Worm (Caenorhabditis elegans) whole organism, L2 larva: ENCODE measurements around the gene E04D5.4.

ENCODE experiments used
- C34F6.9 ChIP-seq: fragments of 150-350 bp; optimal IDR thresholded peaks from 2 replicates; lab custom pipeline; 2014; ENCODE audit warnings: missing biosample characterization, missing genetic modification characterization
- F13H6.1 ChIP-seq: sonication (generic microtip); optimal IDR thresholded peaks from 2 replicates; lab custom pipeline; 2016; ENCODE audit warnings: missing genetic modification characterization, missing compliant biosample characterization
- R02D3.7 ChIP-seq: fragments of 150-350 bp; optimal IDR thresholded peaks from 2 replicates; lab custom pipeline; 2014; ENCODE audit warnings: missing biosample characterization, missing genetic modification characterization
- Y55F3AM.14 ChIP-seq: fragments of 200-800 bp; sonication (Bioruptor generic); optimal IDR thresholded peaks from 2 replicates; lab custom pipeline; 2018; ENCODE audit warnings: mild to moderate bottlenecking, missing genetic modification characterization, missing compliant biosample characterization
- ZK546.5 ChIP-seq: sonication (generic microtip); optimal IDR thresholded peaks from 2 replicates; lab custom pipeline; 2017; ENCODE audit warnings: missing biosample characterization, missing genetic modification characterization
- alr-1 ChIP-seq: fragments of 150-350 bp; optimal IDR thresholded peaks from 2 replicates; lab custom pipeline; 2014; ENCODE audit warnings: missing biosample characterization, missing genetic modification characterization
- aly-2 ChIP-seq: fragments of 150-350 bp; optimal IDR thresholded peaks from 2 replicates; lab custom pipeline; 2014; ENCODE audit warnings: missing biosample characterization, missing genetic modification characterization
- ama-1 ChIP-seq: fragments of 150-350 bp; optimal IDR thresholded peaks from 2 replicates; lab custom pipeline; 2018; ENCODE audit warnings: inconsistent platforms
- blmp-1 ChIP-seq: sonication (generic microtip); optimal IDR thresholded peaks from 2 replicates; lab custom pipeline; 2017; ENCODE audit warnings: missing genetic modification characterization, mild to moderate bottlenecking, missing compliant biosample characterization, antibody characterized with exemption, moderate library complexity; ENCODE audit not compliant: insufficient read depth
- ceh-16 ChIP-seq: fragments of 150-350 bp; optimal IDR thresholded peaks from 2 replicates; lab custom pipeline; 2014; ENCODE audit warnings: missing biosample characterization, missing genetic modification characterization
- ceh-82 ChIP-seq: fragments of 150-350 bp; optimal IDR thresholded peaks from 2 replicates; lab custom pipeline; 2014; ENCODE audit warnings: missing biosample characterization, missing genetic modification characterization
- crh-2 ChIP-seq: sonication (generic microtip); optimal IDR thresholded peaks from 2 replicates; lab custom pipeline; 2017; ENCODE audit warnings: missing biosample characterization, missing genetic modification characterization
- dmd-4 ChIP-seq: sonication (generic microtip); optimal IDR thresholded peaks from 2 replicates; lab custom pipeline; 2017; ENCODE audit warnings: missing biosample characterization, missing genetic modification characterization
- egl-27 ChIP-seq: sonication (generic microtip); optimal IDR thresholded peaks from 3 replicates; lab custom pipeline; 2017; ENCODE audit warnings: missing biosample characterization, missing genetic modification reagents, missing genetic modification characterization
- elt-1 ChIP-seq: fragments of 150-350 bp; optimal IDR thresholded peaks from 2 replicates; lab custom pipeline; 2014; ENCODE audit warnings: missing biosample characterization, missing genetic modification characterization
- elt-3 ChIP-seq: sonication (generic microtip); optimal IDR thresholded peaks from 2 replicates; lab custom pipeline; 2017; ENCODE audit warnings: missing biosample characterization, missing genetic modification characterization
- fos-1 ChIP-seq: fragments of 150-350 bp; optimal IDR thresholded peaks from 2 replicates; lab custom pipeline; 2014; ENCODE audit warnings: missing biosample characterization, missing genetic modification characterization
- gmeb-1 ChIP-seq: fragments of 150-350 bp; optimal IDR thresholded peaks from 2 replicates; lab custom pipeline; 2014; ENCODE audit warnings: missing biosample characterization, missing genetic modification characterization
- lin-11 ChIP-seq: fragments of 150-350 bp; sonication (generic microtip); optimal IDR thresholded peaks from 2 replicates; lab custom pipeline; 2014; ENCODE audit warnings: missing biosample characterization, missing genetic modification characterization, inconsistent platforms, mixed read lengths
- lin-13 ChIP-seq: fragments of 150-350 bp; optimal IDR thresholded peaks from 2 replicates; lab custom pipeline; 2014; ENCODE audit warnings: missing biosample characterization, missing genetic modification reagents, missing genetic modification characterization
- lin-39 ChIP-seq: fragments of 150-350 bp; optimal IDR thresholded peaks from 2 replicates; lab custom pipeline; 2014; ENCODE audit warnings: missing biosample characterization, missing genetic modification reagents, missing genetic modification characterization
- lsy-2 ChIP-seq, 2 experiments: fragments of 150-350 bp in 1 of 2; sonication (generic microtip) in 1 of 2; optimal IDR thresholded peaks; 2 replicates each; lab custom pipeline; 2014 to 2017; ENCODE audit warnings: missing biosample characterization in 2 of 2, missing genetic modification characterization in 2 of 2
- mab-5 ChIP-seq: fragments of 150-350 bp; optimal IDR thresholded peaks from 2 replicates; lab custom pipeline; 2014; ENCODE audit warnings: missing biosample characterization, missing genetic modification characterization
- mbf-1 ChIP-seq: sonication (generic microtip); optimal IDR thresholded peaks from 2 replicates; lab custom pipeline; 2017; ENCODE audit warnings: missing biosample characterization, missing genetic modification characterization
- mdl-1 ChIP-seq, 2 experiments: fragments of 150-350 bp in 1 of 2; sonication (generic microtip) in 1 of 2; optimal IDR thresholded peaks; 2 replicates each; lab custom pipeline; 2017; ENCODE audit warnings: missing biosample characterization in 2 of 2, missing genetic modification characterization in 2 of 2
- nhr-10 ChIP-seq: sonication (generic microtip); optimal IDR thresholded peaks from 2 replicates; lab custom pipeline; 2017; ENCODE audit warnings: missing biosample characterization, missing genetic modification characterization
- nhr-11 ChIP-seq: fragments of 150-350 bp; optimal IDR thresholded peaks from 2 replicates; lab custom pipeline; 2014; ENCODE audit warnings: missing biosample characterization, missing genetic modification characterization
- nhr-12 ChIP-seq: fragments of 150-350 bp; optimal IDR thresholded peaks from 2 replicates; lab custom pipeline; 2014; ENCODE audit warnings: missing biosample characterization, missing genetic modification characterization
- nhr-129 ChIP-seq: fragments of 150-350 bp; optimal IDR thresholded peaks from 2 replicates; lab custom pipeline; 2014; ENCODE audit warnings: missing biosample characterization, missing genetic modification characterization
- nhr-21 ChIP-seq: fragments of 150-350 bp; optimal IDR thresholded peaks from 2 replicates; lab custom pipeline; 2014; ENCODE audit warnings: missing biosample characterization, missing genetic modification characterization
- nhr-23 ChIP-seq: fragments of 150-350 bp; optimal IDR thresholded peaks from 2 replicates; lab custom pipeline; 2014; ENCODE audit warnings: missing biosample characterization, missing genetic modification reagents, missing genetic modification characterization
- nhr-237 ChIP-seq: fragments of 150-350 bp; optimal IDR thresholded peaks from 2 replicates; lab custom pipeline; 2014; ENCODE audit warnings: missing biosample characterization, missing genetic modification characterization
- nhr-25 ChIP-seq: fragments of 150-350 bp; sonication (generic microtip); optimal IDR thresholded peaks from 3 replicates; lab custom pipeline; 2014; ENCODE audit warnings: missing biosample characterization, missing genetic modification characterization
- nhr-6 ChIP-seq: fragments of 150-350 bp; optimal IDR thresholded peaks from 2 replicates; lab custom pipeline; 2014; ENCODE audit warnings: missing biosample characterization, missing genetic modification characterization
- nhr-77 ChIP-seq: fragments of 150-350 bp; optimal IDR thresholded peaks from 2 replicates; lab custom pipeline; 2014; ENCODE audit warnings: missing biosample characterization, missing genetic modification characterization
- peb-1 ChIP-seq: fragments of 150-350 bp; optimal IDR thresholded peaks from 2 replicates; lab custom pipeline; 2014; ENCODE audit warnings: missing biosample characterization, missing genetic modification characterization
- sem-4 ChIP-seq: fragments of 150-350 bp; optimal IDR thresholded peaks from 2 replicates; lab custom pipeline; 2014; ENCODE audit warnings: missing biosample characterization, missing genetic modification reagents, missing genetic modification characterization
- skn-1 ChIP-seq: sonication (generic microtip); optimal IDR thresholded peaks from 2 replicates; lab custom pipeline; 2017; ENCODE audit warnings: missing biosample characterization, missing genetic modification characterization
- sma-3 ChIP-seq: sonication (generic microtip); optimal IDR thresholded peaks from 2 replicates; lab custom pipeline; 2016; ENCODE audit warnings: missing genetic modification reagents, missing genetic modification characterization, missing compliant biosample characterization
- sma-9 ChIP-seq, 2 experiments: fragments of 150-350 bp in 1 of 2; sonication (generic microtip) in 1 of 2; optimal IDR thresholded peaks; 2 replicates each; lab custom pipeline; 2014 to 2016; ENCODE audit warnings: missing genetic modification characterization in 2 of 2, mild to moderate bottlenecking in 1 of 2, missing biosample characterization in 1 of 2, missing compliant biosample characterization in 1 of 2, missing genetic modification reagents in 1 of 2, moderate library complexity in 1 of 2
- snpc-4 ChIP-seq: fragments of 150-350 bp; optimal IDR thresholded peaks from 2 replicates; lab custom pipeline; 2014; ENCODE audit warnings: missing biosample characterization, missing genetic modification characterization
- unc-39 ChIP-seq: fragments of 150-350 bp; optimal IDR thresholded peaks from 2 replicates; lab custom pipeline; 2014; ENCODE audit warnings: missing biosample characterization, missing genetic modification characterization
- unc-55 ChIP-seq: fragments of 150-350 bp; sonication (generic microtip); optimal IDR thresholded peaks from 3 replicates; lab custom pipeline; 2014; ENCODE audit warnings: missing biosample characterization, missing genetic modification reagents, missing genetic modification characterization
- unc-62 ChIP-seq: fragments of 150-350 bp; optimal IDR thresholded peaks from 2 replicates; lab custom pipeline; 2014; ENCODE audit warnings: missing biosample characterization, missing genetic modification reagents, missing genetic modification characterization
- zag-1 ChIP-seq: fragments of 150-350 bp; optimal IDR thresholded peaks from 2 replicates; lab custom pipeline; 2014; ENCODE audit warnings: missing biosample characterization, missing genetic modification characterization
- ztf-1 ChIP-seq: fragments of 200-800 bp; sonication (Bioruptor generic); conservative IDR thresholded peaks from 2 replicates; pipeline ENCODE4 v1.3.6; 2022; ENCODE audit warnings: missing genetic modification characterization, missing compliant biosample characterization
- ztf-11 ChIP-seq: sonication (generic microtip); optimal IDR thresholded peaks from 2 replicates; lab custom pipeline; 2017; ENCODE audit warnings: missing biosample characterization, missing genetic modification characterization
- ztf-4 ChIP-seq: fragments of 150-350 bp; optimal IDR thresholded peaks from 2 replicates; lab custom pipeline; 2014; ENCODE audit warnings: missing biosample characterization, missing genetic modification characterization

E04D5.4 gene

ce11 chrII:10450335-10450734 lies 10.3 kb downstream of the E04D5.4 start:
- TF ChIP-seq nhr-12 (tag; lab: Kevin White, UChicago): no peak
- no peak for TF ChIP-seq lin-13 (GFP tag; lab: Kevin White, UChicago)
- peak; percentile 23 for TF ChIP-seq crh-2 (tag; lab: Kevin White, UChicago)
- no peak for TF ChIP-seq ztf-1 (GFP tag; lab: Robert Waterston, UW)
- TF ChIP-seq mab-5 (tag; lab: Kevin White, UChicago): no peak
- TF ChIP-seq sma-9 (GFP tag; optimal IDR thresholded peaks at IDR 0.05; lab: Kevin White, UChicago): peak; percentile 12
- TF ChIP-seq sma-9 (tag; optimal IDR thresholded peaks at IDR 0.05; lab: Kevin White, UChicago): no peak
- TF ChIP-seq unc-55: peak; percentile 14
- TF ChIP-seq mbf-1 (tag; lab: Kevin White, UChicago): no peak
- TF ChIP-seq nhr-77 (tag; lab: Kevin White, UChicago): no peak
- no peak for TF ChIP-seq nhr-237 (tag; lab: Kevin White, UChicago)
- TF ChIP-seq ztf-11 (tag; lab: Kevin White, UChicago): no peak
- TF ChIP-seq nhr-25 (tag; lab: Kevin White, UChicago): peak; percentile 36
- peak; percentile 0 for TF ChIP-seq nhr-129
- TF ChIP-seq ama-1 (lab: Kevin White, UChicago): no peak
- no peak for TF ChIP-seq Y55F3AM.14 (GFP tag; lab: Kevin White, UChicago)
- TF ChIP-seq gmeb-1: no peak
- TF ChIP-seq lsy-2 (tag; optimal IDR thresholded peaks at IDR 0.05; lab: Kevin White, UChicago): peak in 1 of 2 experiments; percentile 28
- no peak for TF ChIP-seq nhr-23
- TF ChIP-seq snpc-4 (tag; lab: Kevin White, UChicago): no peak
- peak; percentile 15 for TF ChIP-seq nhr-6 (tag; lab: Kevin White, UChicago)
- no peak for TF ChIP-seq blmp-1 (tag; lab: Kevin White, UChicago)
- TF ChIP-seq lin-39 (tag; lab: Kevin White, UChicago): no peak
- TF ChIP-seq ceh-16 (tag; lab: Kevin White, UChicago): no peak
- TF ChIP-seq unc-39: no peak
- TF ChIP-seq nhr-21 (tag; lab: Kevin White, UChicago): peak; percentile 24
- no peak for TF ChIP-seq mdl-1 (tag; optimal IDR thresholded peaks at IDR 0.05; lab: Kevin White, UChicago)
- TF ChIP-seq elt-3: no peak
- no peak for TF ChIP-seq unc-62 (GFP tag; lab: Kevin White, UChicago)
- no peak for TF ChIP-seq sma-3 (GFP tag; lab: Kevin White, UChicago)
- TF ChIP-seq lin-11: no peak
- TF ChIP-seq ztf-4 (tag; lab: Kevin White, UChicago): peak; percentile 60
- TF ChIP-seq egl-27 (tag; lab: Kevin White, UChicago): no peak
- no peak for TF ChIP-seq sem-4 (tag; lab: Kevin White, UChicago)
- TF ChIP-seq R02D3.7 (tag; lab: Kevin White, UChicago): no peak
- TF ChIP-seq nhr-10 (tag; lab: Kevin White, UChicago): no peak
- TF ChIP-seq dmd-4 (tag; lab: Kevin White, UChicago): no peak
- no peak for TF ChIP-seq alr-1
- TF ChIP-seq zag-1 (tag; lab: Kevin White, UChicago): no peak
- TF ChIP-seq ceh-82 (tag; lab: Kevin White, UChicago): no peak
- TF ChIP-seq peb-1 (tag; lab: Kevin White, UChicago): no peak
- TF ChIP-seq ZK546.5 (tag; lab: Kevin White, UChicago): no peak
- TF ChIP-seq aly-2 (tag; lab: Kevin White, UChicago): no peak
- no peak for TF ChIP-seq fos-1 (tag; lab: Kevin White, UChicago)
- no peak for TF ChIP-seq nhr-11 (tag; lab: Kevin White, UChicago)
- TF ChIP-seq F13H6.1: no peak
- no peak for TF ChIP-seq skn-1 (tag; lab: Kevin White, UChicago)
- TF ChIP-seq C34F6.9 (tag; lab: Kevin White, UChicago): peak; percentile 49
- TF ChIP-seq elt-1 (tag; lab: Kevin White, UChicago): no peak
